Worm (Caenorhabditis elegans) whole organism, L1 larva: ENCODE measurements around the gene irld-67.

ENCODE experiments used
- ceh-63 ChIP-seq: fragments of 200-800 bp; sonication (Bioruptor generic); optimal IDR thresholded peaks from 2 replicates; lab custom pipeline; 2018; ENCODE audit warnings: mild to moderate bottlenecking, missing genetic modification characterization, missing compliant biosample characterization
- fkh-4 ChIP-seq: sonication (generic microtip); optimal IDR thresholded peaks from 2 replicates; lab custom pipeline; 2016; ENCODE audit warnings: missing compliant biosample characterization, missing genetic modification characterization, borderline replicate concordance
- lin-15B ChIP-seq: fragments of 150-350 bp; sonication (generic microtip); optimal IDR thresholded peaks from 3 replicates; lab custom pipeline; 2014; ENCODE audit warnings: missing biosample characterization, missing genetic modification characterization
- mab-9 ChIP-seq: fragments of 200-800 bp; sonication (Bioruptor generic); IDR thresholded peaks from 2 replicates; pipeline ENCODE4 v1.3.6; 2022; ENCODE audit warnings: missing genetic modification reagents, missing genetic modification characterization, missing compliant biosample characterization
- rnt-1 ChIP-seq: sonication (generic microtip); optimal IDR thresholded peaks from 2 replicates; lab custom pipeline; 2016; ENCODE audit warnings: mild to moderate bottlenecking, missing genetic modification characterization, moderate library complexity, missing compliant biosample characterization
- skn-1 ChIP-seq: fragments of 150-350 bp; optimal IDR thresholded peaks from 2 replicates; lab custom pipeline; 2014; ENCODE audit warnings: missing biosample characterization, missing genetic modification characterization
- zag-1 ChIP-seq: fragments of 150-350 bp; optimal IDR thresholded peaks from 2 replicates; lab custom pipeline; 2014; ENCODE audit warnings: missing biosample characterization, missing genetic modification characterization

DNA sequence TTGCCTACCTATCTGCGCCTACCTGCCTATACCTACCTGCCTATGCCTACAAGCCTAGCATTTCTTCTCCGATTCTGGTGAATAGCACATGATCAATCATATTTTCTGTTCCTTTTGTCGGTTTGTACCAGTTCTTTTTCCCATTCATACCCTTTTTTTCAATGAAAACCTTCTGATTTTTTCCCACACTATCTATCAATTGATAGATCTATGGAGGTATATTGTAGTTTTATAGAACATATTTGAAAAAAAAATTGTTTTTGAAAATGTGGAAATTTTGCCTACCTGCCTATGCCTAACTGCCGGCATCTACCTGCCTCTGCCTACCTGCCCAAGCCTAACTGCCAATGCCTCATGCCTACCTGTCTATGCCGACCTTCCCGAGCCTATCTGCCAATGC, 29.4 kb upstream of the irld-67 start:
- TF ChIP-seq ceh-63 (GFP tag; lab: Kevin White, UChicago), result no peak
- TF ChIP-seq zag-1 (tag; lab: Kevin White, UChicago), result no peak
- TF ChIP-seq fkh-4 (tag; lab: Kevin White, UChicago), result no peak
- no peak for TF ChIP-seq mab-9 (GFP tag; lab: Robert Waterston, UW)
- TF ChIP-seq skn-1, result no peak
- no peak for TF ChIP-seq rnt-1 (tag; lab: Kevin White, UChicago)
- no peak for TF ChIP-seq lin-15B (tag; lab: Kevin White, UChicago)
